Worm (Caenorhabditis elegans): ENCODE results near the gene R07E4.5.

The R07E4.5 gene

DNA sequence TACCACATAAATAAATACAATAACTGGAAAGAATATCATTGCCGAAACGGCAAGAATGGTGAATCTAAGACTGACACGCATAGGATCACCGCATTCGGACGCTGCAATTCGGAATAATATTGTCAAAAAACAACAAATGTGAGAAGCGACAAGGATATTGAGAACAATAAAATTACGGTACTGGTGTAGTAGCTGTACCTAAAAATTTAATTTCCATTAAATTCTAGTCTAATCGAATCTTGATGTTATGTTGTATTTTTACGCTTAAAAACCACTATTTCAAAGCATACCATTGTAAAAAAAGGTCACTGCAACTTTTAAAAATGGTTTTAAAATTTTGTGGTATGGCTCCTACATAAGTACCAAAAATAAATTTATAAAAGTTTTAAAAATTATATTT, 4.2 kb downstream of the R07E4.5 start, which contains the start of gene mig-23:
mig-23 (minus strand) TSS at position 101 of the 400 bp plus-strand sequence.
- TF ChIP-seq Y116A8C.19 (tag; optimal IDR thresholded peaks at IDR 0.05; ENCODE audit: borderline replicate concordance), result no peak
- no peak for TF ChIP-seq skn-1 (tag; optimal IDR thresholded peaks at IDR 0.05)
- no peak for TF ChIP-seq unc-130 (tag; optimal IDR thresholded peaks at IDR 0.05)
- no peak for TF ChIP-seq ztf-11 (tag; optimal IDR thresholded peaks at IDR 0.05)
- TF ChIP-seq lin-35 (GFP tag; optimal IDR thresholded peaks at IDR 0.05), result no peak
- TF ChIP-seq ztf-4 (tag; optimal IDR thresholded peaks at IDR 0.05), result no peak
- no peak for TF ChIP-seq dsc-1 (tag; optimal IDR thresholded peaks at IDR 0.05)
- TF ChIP-seq isw-1 (GFP tag; IDR thresholded peaks at IDR 0.05), result no peak
- no peak for TF ChIP-seq lin-39 (tag; optimal IDR thresholded peaks at IDR 0.05)
- TF ChIP-seq nhr-11 (tag; optimal IDR thresholded peaks at IDR 0.05), result no peak
- TF ChIP-seq efl-1 (optimal IDR thresholded peaks at IDR 0.05), result no peak
- no peak for TF ChIP-seq efl-1 (GFP tag; optimal IDR thresholded peaks at IDR 0.05 in 1 of 2)
- TF ChIP-seq nhr-76 (tag; optimal IDR thresholded peaks at IDR 0.05), result no peak
- no peak for TF ChIP-seq grh-1 (GFP tag; IDR thresholded peaks at IDR 0.05)
- TF ChIP-seq fkh-4 (tag; optimal IDR thresholded peaks at IDR 0.05; ENCODE audit: borderline replicate concordance), result no peak
- no peak for TF ChIP-seq lsy-2 (tag; optimal IDR thresholded peaks at IDR 0.05)

ce11 chrX:5944488-5944887, 8.5 kb downstream of the R07E4.5 start, which contains the start of gene acs-17:
TSS of gene acs-17 (minus strand) at chrX:5944510.
- TF ChIP-seq nhr-85 (tag) (peak; percentile 86), elt-2 (tag; optimal IDR thresholded peaks at IDR 0.05) (no peak), lin-13 (GFP tag; optimal IDR thresholded peaks at IDR 0.05) (no peak), elt-3 (tag; optimal IDR thresholded peaks at IDR 0.05) (peak in 1 of 6 experiments; percentile 30), nhr-20 (tag; optimal IDR thresholded peaks at IDR 0.05) (peak; percentile 12), fkh-8 (tag; optimal IDR thresholded peaks at IDR 0.05) (no peak), unc-130 (tag; optimal IDR thresholded peaks at IDR 0.05) (peak; percentile 11), nhr-90 (tag; optimal IDR thresholded peaks at IDR 0.05; ENCODE audit: poor library complexity) (peak; percentile 16), efl-3 (GFP tag; optimal IDR thresholded peaks at IDR 0.05) (no peak), blmp-1 (tag; optimal IDR thresholded peaks at IDR 0.05) (peak; percentile 30), C16A3.4 (tag; optimal IDR thresholded peaks at IDR 0.05) (no peak)

DNA sequence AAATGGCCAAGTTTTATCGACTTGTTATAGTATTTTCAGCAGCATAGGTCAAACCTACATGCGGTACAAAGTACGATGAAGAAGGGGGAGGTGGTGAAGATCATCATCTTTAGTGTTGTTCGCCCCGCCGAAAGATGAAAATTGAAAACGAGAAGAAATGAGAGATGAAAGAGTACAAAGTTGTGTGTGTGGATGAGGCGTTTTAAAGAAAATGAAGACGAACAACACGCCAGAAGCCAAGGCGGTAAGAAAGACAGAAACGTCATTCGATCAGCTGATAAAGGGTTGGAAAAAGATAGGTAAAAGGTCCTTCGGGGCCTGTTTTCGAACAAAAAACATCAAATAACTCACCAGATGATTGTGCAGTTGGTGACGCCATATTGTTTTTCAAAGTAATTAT, 9.1 kb downstream of the R07E4.5 start:
- TF ChIP-seq snu-23 (GFP tag; optimal IDR thresholded peaks at IDR 0.05) (peak; percentile 24), isw-1 (GFP tag; IDR thresholded peaks at IDR 0.05) (no peak), tbx-2 (tag; optimal IDR thresholded peaks at IDR 0.05) (no peak), lin-14 (GFP tag; optimal IDR thresholded peaks at IDR 0.05) (peak; percentile 59), blmp-1 (tag; optimal IDR thresholded peaks at IDR 0.05) (peak; percentile 55), nhr-77 (tag; optimal IDR thresholded peaks at IDR 0.05) (no peak), mdl-1 (tag; optimal IDR thresholded peaks at IDR 0.05) (peak in 1 of 2 experiments; percentile 21), zip-4 (GFP tag; optimal IDR thresholded peaks at IDR 0.05) (no peak), lsy-2 (tag; optimal IDR thresholded peaks at IDR 0.05) (peak; percentile 10 to 31), nhr-19 (GFP tag; conservative IDR thresholded peaks at IDR 0.05) (0 out of 2 replicates have a peak, but pooled peaks have one; percentile 23), efl-1 (optimal IDR thresholded peaks at IDR 0.05) (no peak), efl-1 (GFP tag; optimal IDR thresholded peaks at IDR 0.05 in 1 of 2) (peak in 1 of 2 experiments; percentile 1), xbp-1 (tag; optimal IDR thresholded peaks at IDR 0.05) (peak; percentile 16), F16B12.6 (tag; optimal IDR thresholded peaks at IDR 0.05) (no peak), nhr-71 (tag; optimal IDR thresholded peaks at IDR 0.05) (peak; percentile 53), rnt-1 (tag; optimal IDR thresholded peaks at IDR 0.05) (peak; percentile 51)

DNA sequence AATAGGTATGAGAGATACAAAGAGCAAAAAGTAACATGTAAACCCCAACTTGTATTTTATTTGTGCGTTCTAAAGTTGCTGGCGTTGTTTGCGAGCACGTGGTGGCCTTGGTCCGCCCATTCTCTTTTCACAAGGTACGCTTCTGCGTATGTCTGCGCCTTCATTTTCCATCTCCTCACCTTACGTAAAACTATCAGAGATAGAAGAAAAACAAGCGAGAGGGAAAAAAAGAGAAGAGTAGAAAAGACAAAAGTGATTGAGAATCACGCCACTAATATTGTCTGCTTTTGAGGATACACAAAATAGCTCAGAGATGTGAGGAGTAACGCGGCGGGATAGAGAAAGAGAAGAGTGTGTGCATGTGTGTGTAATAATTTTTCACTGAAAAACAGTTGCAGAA, 10.8 kb downstream of the R07E4.5 start:
- peak; percentile 91 for TF ChIP-seq lin-14 (GFP tag; optimal IDR thresholded peaks at IDR 0.05)
- TF ChIP-seq nhr-11 (tag; optimal IDR thresholded peaks at IDR 0.05), result peak; percentile 30
- TF ChIP-seq nhr-90 (tag; optimal IDR thresholded peaks at IDR 0.05; ENCODE audit: poor library complexity), result peak; percentile 39
- TF ChIP-seq egl-27 (tag; optimal IDR thresholded peaks at IDR 0.05), result no peak
- TF ChIP-seq lin-35 (GFP tag; optimal IDR thresholded peaks at IDR 0.05), result peak in 1 of 2 experiments; percentile 69
- TF ChIP-seq lin-13 (GFP tag; optimal IDR thresholded peaks at IDR 0.05), result no peak
- no peak for TF ChIP-seq mef-2 (tag; optimal IDR thresholded peaks at IDR 0.05)
- peak; percentile 49 for TF ChIP-seq blmp-1 (tag; optimal IDR thresholded peaks at IDR 0.05)
- TF ChIP-seq lir-3 (tag; optimal IDR thresholded peaks at IDR 0.05; ENCODE audit: poor library complexity), result peak; percentile 21
- TF ChIP-seq elt-3 (tag; optimal IDR thresholded peaks at IDR 0.05), result peak in 2 of 6 experiments; percentile 43 to 52
- TF ChIP-seq rnt-1 (tag; optimal IDR thresholded peaks at IDR 0.05), result peak; percentile 70
- no peak for TF ChIP-seq hlh-4 (tag; optimal IDR thresholded peaks at IDR 0.05)
- peak in 1 of 2 experiments; percentile 87 for TF ChIP-seq mdl-1 (tag; optimal IDR thresholded peaks at IDR 0.05)
- peak; percentile 83 for TF ChIP-seq snu-23 (GFP tag; optimal IDR thresholded peaks at IDR 0.05)
- TF ChIP-seq tbx-2 (tag; optimal IDR thresholded peaks at IDR 0.05), result peak; percentile 43
- TF ChIP-seq nhr-77 (tag; optimal IDR thresholded peaks at IDR 0.05), result peak; percentile 17
- no peak for TF ChIP-seq ceh-63 (GFP tag; optimal IDR thresholded peaks at IDR 0.05)
- peak; percentile 53 to 56 for TF ChIP-seq lsy-2 (tag; optimal IDR thresholded peaks at IDR 0.05)
- peak; percentile 70 for TF ChIP-seq mep-1 (tag; optimal IDR thresholded peaks at IDR 0.05)
- TF ChIP-seq swsn-7 (tag; optimal IDR thresholded peaks at IDR 0.05), result peak; percentile 36
- peak; percentile 44 for TF ChIP-seq nhr-47 (tag; optimal IDR thresholded peaks at IDR 0.05)
- TF ChIP-seq nhr-71 (tag; optimal IDR thresholded peaks at IDR 0.05), result peak; percentile 92

Measured in whole organism, L1 larva.